Worm (Caenorhabditis elegans) whole organism, midembryonic: Measurements from ENCODE around the gene dpm-1.

Experiments used
- T22C8.4 ChIP-seq: fragments of 200-800 bp; sonication (Bioruptor generic); IDR thresholded peaks from 2 replicates; pipeline ENCODE4 v1.3.6; 2022; ENCODE audit warnings: missing genetic modification characterization, missing compliant biosample characterization
- cog-1 ChIP-seq: sonication (generic microtip); optimal IDR thresholded peaks from 2 replicates; lab custom pipeline; 2016; ENCODE audit warnings: missing genetic modification characterization, missing compliant biosample characterization
- flt-1 ChIP-seq: fragments of 200-800 bp; sonication (Bioruptor generic); IDR thresholded peaks from 2 replicates; pipeline ENCODE4 v1.3.6; 2022; ENCODE audit warnings: missing genetic modification characterization, missing compliant biosample characterization
- klf-2 ChIP-seq: fragments of 200-800 bp; sonication (Bioruptor generic); conservative IDR thresholded peaks from 2 replicates; pipeline ENCODE4 v1.3.6; 2022; ENCODE audit warnings: missing genetic modification reagents, missing genetic modification characterization, missing compliant biosample characterization
- med-1 ChIP-seq: sonication (generic microtip); optimal IDR thresholded peaks from 2 replicates; lab custom pipeline; 2017; ENCODE audit warnings: missing genetic modification characterization, mild to moderate bottlenecking, missing compliant biosample characterization, antibody characterized with exemption, missing genetic modification reagents; ENCODE audit not compliant: insufficient read depth
- tab-1 ChIP-seq: fragments of 200-800 bp; sonication (Bioruptor generic); IDR thresholded peaks from 2 replicates; pipeline ENCODE4 v1.3.6; 2022; ENCODE audit warnings: missing genetic modification characterization, missing compliant biosample characterization
- ztf-23 ChIP-seq: fragments of 200-800 bp; sonication (Bioruptor generic); IDR thresholded peaks from 2 replicates; pipeline ENCODE4 v1.3.6; 2022; ENCODE audit warnings: missing genetic modification reagents, missing genetic modification characterization, missing compliant biosample characterization
- ztf-29 ChIP-seq: fragments of 200-800 bp; sonication (Bioruptor generic); IDR thresholded peaks from 2 replicates; pipeline ENCODE4 v1.3.6; 2022; ENCODE audit warnings: missing genetic modification reagents, missing genetic modification characterization, missing compliant biosample characterization

- TF ChIP-seq cog-1 = no peak
- no peak for TF ChIP-seq ztf-23 (GFP tag; lab: Robert Waterston, UW)
- no peak for TF ChIP-seq klf-2 (GFP tag; lab: Robert Waterston, UW)
- no peak for TF ChIP-seq med-1 (GFP tag; lab: Kevin White, UChicago)
- TF ChIP-seq tab-1 (GFP tag; lab: Robert Waterston, UW) = no peak
- no peak for TF ChIP-seq ztf-29 (GFP tag; lab: Robert Waterston, UW)
- no peak for TF ChIP-seq T22C8.4 (GFP tag; lab: Robert Waterston, UW)
- no peak for TF ChIP-seq flt-1 (GFP tag; lab: Robert Waterston, UW)
Measured at ce11 chrIV:396373-396772, 49.1 kb upstream of the dpm-1 start, which contains the start of gene rrp-8.
